Worm (Caenorhabditis elegans): Measurements from ENCODE around the gene ttr-10.
A peak's percentile ranks its signal among the peaks of the same experiment; 100 is the strongest.

ttr-10 gene

DNA sequence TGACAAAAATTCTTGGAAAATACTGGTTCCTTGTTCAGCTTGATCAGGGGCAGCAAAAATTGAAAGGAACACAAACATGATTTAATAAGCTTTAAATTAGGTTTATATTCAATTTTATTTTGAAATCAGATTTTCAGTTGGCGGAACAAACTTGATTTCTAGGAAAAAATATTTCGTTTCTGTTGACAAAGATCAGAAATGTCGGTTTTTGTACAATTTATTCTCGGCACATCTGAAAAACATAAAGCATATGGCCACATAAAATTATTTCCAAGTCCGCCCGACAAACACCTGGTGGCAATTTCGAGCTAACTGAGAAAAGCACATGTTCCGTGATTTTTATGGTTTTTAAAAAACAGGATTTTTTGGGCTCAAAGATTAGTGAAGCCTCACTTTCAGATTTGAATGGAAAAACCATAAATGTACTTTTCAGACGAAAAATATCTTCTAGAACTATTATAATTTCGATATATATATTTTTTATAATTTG, at the start of gene ttr-10:
TSS of gene ttr-10 (minus strand) at position 51 of the 490 bp plus-strand sequence.
- no peak for TF ChIP-seq W03F9.2 (tag; optimal IDR thresholded peaks at IDR 0.05)
- TF ChIP-seq him-1 (tag; optimal IDR thresholded peaks at IDR 0.05): no peak
- no peak for TF ChIP-seq dao-5 (tag; optimal IDR thresholded peaks at IDR 0.05)

DNA sequence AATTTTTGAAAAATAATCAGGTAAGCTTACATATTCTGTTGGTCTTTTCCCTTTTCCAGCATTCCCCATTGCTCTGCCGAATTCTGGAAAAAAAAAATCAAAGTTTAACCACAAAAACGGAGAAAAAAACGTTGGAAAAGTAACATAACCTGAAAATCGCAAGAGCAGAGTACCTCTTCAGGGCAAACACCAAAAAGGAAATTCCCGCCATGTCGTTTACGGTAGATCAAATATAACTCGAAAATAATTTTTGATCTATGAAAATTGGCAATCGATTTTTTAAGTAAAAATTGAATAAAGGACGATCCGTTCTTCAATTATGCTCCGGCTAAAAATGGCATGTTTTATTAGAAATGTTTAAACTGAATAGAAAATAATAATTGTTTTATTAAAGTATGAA, 49.7 kb upstream of the ttr-10 start, which contains the start of gene C50E3.11:
TSS of gene C50E3.11 (minus strand) at position 83 of the 400 bp plus-strand sequence.
- no peak for TF ChIP-seq W03F9.2 (tag; optimal IDR thresholded peaks at IDR 0.05)
- no peak for TF ChIP-seq dao-5 (tag; optimal IDR thresholded peaks at IDR 0.05)
- TF ChIP-seq him-1 (tag; optimal IDR thresholded peaks at IDR 0.05): no peak

DNA sequence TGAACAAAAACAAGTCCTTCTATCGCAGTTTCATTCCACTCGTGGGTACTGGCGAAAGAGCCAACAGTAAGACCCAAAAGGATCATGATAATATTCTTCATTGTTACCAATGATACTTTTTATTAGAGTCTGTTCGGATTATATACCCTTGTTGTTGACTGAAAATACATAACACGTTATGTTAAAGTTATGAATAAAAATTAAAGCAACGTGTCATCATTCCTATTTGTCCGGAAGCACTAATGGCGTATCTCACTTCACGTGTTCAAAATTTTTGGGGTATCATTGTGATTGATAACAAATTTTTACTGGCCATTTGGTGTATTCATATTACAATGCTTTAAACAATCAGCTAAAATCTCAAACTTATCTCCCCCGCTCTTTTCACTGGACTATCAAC, 47.7 kb upstream of the ttr-10 start, which contains the start of gene scl-26:
TSS of gene scl-26 (minus strand) at position 101 of the 400 bp plus-strand sequence.
- TF ChIP-seq dao-5 (tag; optimal IDR thresholded peaks at IDR 0.05) (no peak), W03F9.2 (tag; optimal IDR thresholded peaks at IDR 0.05) (no peak), him-1 (tag; optimal IDR thresholded peaks at IDR 0.05) (no peak)

ce11 chrV:7600149-7600548, 46.4 kb upstream of the ttr-10 start, which contains the start of gene C50E3.9:
Gene C50E3.9, minus strand, starts transcription at chrV:7600249.
- TF ChIP-seq him-1 (tag; optimal IDR thresholded peaks at IDR 0.05): no peak
- no peak for TF ChIP-seq dao-5 (tag; optimal IDR thresholded peaks at IDR 0.05)
- no peak for TF ChIP-seq W03F9.2 (tag; optimal IDR thresholded peaks at IDR 0.05)

DNA sequence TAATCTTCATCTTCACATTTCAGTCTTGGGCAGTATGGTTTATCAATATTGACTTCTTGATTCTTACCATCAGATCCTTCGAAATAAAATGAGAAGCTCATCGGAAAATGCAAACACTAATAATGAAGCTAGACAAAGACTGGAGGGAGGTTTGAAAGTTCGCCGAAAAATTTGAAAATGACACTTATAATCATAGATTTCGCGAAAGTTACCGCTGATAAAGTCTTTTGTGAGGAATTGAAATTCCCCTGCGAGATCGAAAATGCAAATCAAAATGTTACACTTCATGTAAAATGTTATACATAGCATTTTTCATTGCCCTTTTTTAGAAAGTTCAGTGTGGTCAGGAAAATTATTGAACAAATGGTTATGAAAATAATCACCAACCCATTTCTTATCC, 44.5 kb upstream of the ttr-10 start, which contains the start of gene C50E3.7:
TSS of gene C50E3.7 (minus strand) at position 101 of the 400 bp plus-strand sequence.
- no peak for TF ChIP-seq W03F9.2 (tag; optimal IDR thresholded peaks at IDR 0.05)
- no peak for TF ChIP-seq dao-5 (tag; optimal IDR thresholded peaks at IDR 0.05)
- TF ChIP-seq him-1 (tag; optimal IDR thresholded peaks at IDR 0.05): no peak

- TF ChIP-seq W03F9.2 (tag; optimal IDR thresholded peaks at IDR 0.05): no peak
- TF ChIP-seq him-1 (tag; optimal IDR thresholded peaks at IDR 0.05): no peak
- TF ChIP-seq dao-5 (tag; optimal IDR thresholded peaks at IDR 0.05): no peak
Measured at ce11 chrV:7595132-7595531, 41.4 kb upstream of the ttr-10 start.

- no peak for TF ChIP-seq dao-5 (tag; optimal IDR thresholded peaks at IDR 0.05)
- TF ChIP-seq W03F9.2 (tag; optimal IDR thresholded peaks at IDR 0.05): no peak
- no peak for TF ChIP-seq him-1 (tag; optimal IDR thresholded peaks at IDR 0.05)
Measured at ce11 chrV:7590454-7590853, 36.7 kb upstream of the ttr-10 start, which contains the start of gene C50E3.6. Gene C50E3.6, minus strand, starts transcription at chrV:7590554.

- no peak for TF ChIP-seq him-1 (tag; optimal IDR thresholded peaks at IDR 0.05)
- peak; percentile 64 for TF ChIP-seq W03F9.2 (tag; optimal IDR thresholded peaks at IDR 0.05)
- no peak for TF ChIP-seq dao-5 (tag; optimal IDR thresholded peaks at IDR 0.05)
Measured at ce11 chrV:7587637-7588036, 33.9 kb upstream of the ttr-10 start, which contains the start of the genes F19F10.11 and C50E3.5. Gene F19F10.11, minus strand, starts transcription at chrV:7587704. Gene C50E3.5, plus strand, starts transcription at chrV:7587996.

DNA sequence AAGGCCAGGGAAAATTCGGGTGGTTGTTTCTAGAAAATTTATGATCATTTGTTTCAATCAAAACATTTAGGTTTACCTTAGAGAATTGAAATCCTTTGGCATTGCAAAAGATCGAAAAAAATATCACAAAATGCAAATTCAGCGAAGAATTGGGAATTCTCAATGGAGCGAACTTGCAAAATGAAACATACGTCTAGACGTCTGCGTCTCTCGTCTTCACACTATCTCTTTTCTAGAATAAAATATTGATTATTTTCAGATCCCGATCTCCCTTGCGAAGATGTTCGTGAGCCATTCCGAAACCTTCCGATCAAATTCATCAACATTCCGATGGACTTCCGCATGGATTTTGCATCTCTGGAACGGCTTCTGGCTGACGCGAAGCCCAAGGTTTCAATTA, 26.7 kb upstream of the ttr-10 start, which contains the start of gene ets-6:
TSS of gene ets-6 (minus strand) at position 169 of the 400 bp plus-strand sequence.
- TF ChIP-seq dao-5 (tag; optimal IDR thresholded peaks at IDR 0.05) (no peak), W03F9.2 (tag; optimal IDR thresholded peaks at IDR 0.05) (peak; percentile 28)

- no peak for TF ChIP-seq dao-5 (tag; optimal IDR thresholded peaks at IDR 0.05)
- no peak for TF ChIP-seq him-1 (tag; optimal IDR thresholded peaks at IDR 0.05)
- no peak for TF ChIP-seq W03F9.2 (tag; optimal IDR thresholded peaks at IDR 0.05)
Measured at ce11 chrV:7575563-7575962, 21.8 kb upstream of the ttr-10 start, which contains the start of the genes snu-66 and ints-9. Gene snu-66, minus strand, starts transcription at chrV:7575670. Gene ints-9, plus strand, starts transcription at chrV:7575802.

- TF ChIP-seq W03F9.2 (tag; optimal IDR thresholded peaks at IDR 0.05) (no peak), dao-5 (tag; optimal IDR thresholded peaks at IDR 0.05) (no peak), him-1 (tag; optimal IDR thresholded peaks at IDR 0.05) (no peak)
Measured at ce11 chrV:7570955-7571354, 17.2 kb upstream of the ttr-10 start, which contains the start of gene F19F10.14. Gene F19F10.14, minus strand, starts transcription at chrV:7571055.

- TF ChIP-seq him-1 (tag; optimal IDR thresholded peaks at IDR 0.05): no peak
- TF ChIP-seq dao-5 (tag; optimal IDR thresholded peaks at IDR 0.05): no peak
- no peak for TF ChIP-seq W03F9.2 (tag; optimal IDR thresholded peaks at IDR 0.05)
Measured at ce11 chrV:7570290-7570689, 16.6 kb upstream of the ttr-10 start, which contains the start of gene clec-212. Gene clec-212, minus strand, starts transcription at chrV:7570390.

- TF ChIP-seq him-1 (tag; optimal IDR thresholded peaks at IDR 0.05) (no peak), W03F9.2 (tag; optimal IDR thresholded peaks at IDR 0.05) (no peak), dao-5 (tag; optimal IDR thresholded peaks at IDR 0.05) (no peak)
Measured at ce11 chrV:7562947-7563346, 9.2 kb upstream of the ttr-10 start, which contains the start of gene F19F10.1. Gene F19F10.1, plus strand, starts transcription at chrV:7563247.

ce11 chrV:7558693-7559092, 5.0 kb upstream of the ttr-10 start, which contains the start of gene ets-7:
Gene ets-7, minus strand, starts transcription at chrV:7558793.
- TF ChIP-seq dao-5 (tag; optimal IDR thresholded peaks at IDR 0.05): no peak
- no peak for TF ChIP-seq W03F9.2 (tag; optimal IDR thresholded peaks at IDR 0.05)
- TF ChIP-seq him-1 (tag; optimal IDR thresholded peaks at IDR 0.05): no peak

All from whole organism, L4/young adult.